Fruit fly (Drosophila melanogaster): ENCODE data around the gene CG13082.

Gene CG13082

dm6 chr2L:19489997-19490461 is 48.2 kb upstream of the CG13082 start, which contains the start of the genes CG10194 and CG18094 (continued):
- TF ChIP-seq croc (GFP tag; conservative IDR thresholded peaks at IDR 0.05) (no peak), Dip3 (GFP tag; optimal IDR thresholded peaks at IDR 0.05) (peak; percentile 10), kah (GFP tag; optimal IDR thresholded peaks at IDR 0.05) (peak; percentile 100), Elba2 (GFP tag; optimal IDR thresholded peaks at IDR 0.05) (no peak), wor (GFP tag; IDR thresholded peaks at IDR 0.05) (no peak), CG13296 (GFP tag; optimal IDR thresholded peaks at IDR 0.05) (peak; percentile 22), CG16813 (GFP tag; IDR thresholded peaks at IDR 0.05; ENCODE audit: partially characterized antibody) (peak; percentile 44; the same call in 2 of the 3 replicates), CG1233 (GFP tag; optimal IDR thresholded peaks at IDR 0.05) (no peak), CG4820 (GFP tag; optimal IDR thresholded peaks at IDR 0.05) (no peak), gfzf (GFP tag; optimal IDR thresholded peaks at IDR 0.05) (no peak), CG3995 (GFP tag; optimal IDR thresholded peaks at IDR 0.05) (no peak), CG4617 (GFP tag; optimal IDR thresholded peaks at IDR 0.05; ENCODE audit: borderline replicate concordance) (peak; percentile 22), ase (GFP tag; IDR thresholded peaks at IDR 0.05) (no peak), CG30020 (tag; optimal IDR thresholded peaks at IDR 0.05) (no peak), CG9876 (GFP tag; optimal IDR thresholded peaks at IDR 0.05) (no peak), tna (GFP tag; IDR thresholded peaks at IDR 0.05; ENCODE audit: partially characterized antibody) (0 out of 2 replicates have a peak, but pooled peaks have one; percentile 26), CG3281 (GFP tag; optimal IDR thresholded peaks at IDR 0.05) (peak; percentile 40), fd64A (GFP tag; optimal IDR thresholded peaks at IDR 0.05) (no peak), CG1529 (GFP tag; optimal IDR thresholded peaks at IDR 0.05) (no peak), Stat92E (GFP tag; optimal IDR thresholded peaks at IDR 0.05) (no peak), CG4424 (GFP tag; optimal IDR thresholded peaks at IDR 0.05) (peak; percentile 16), Poxn (GFP tag; IDR thresholded peaks at IDR 0.05) (no peak), CG10565 (GFP tag; optimal IDR thresholded peaks at IDR 0.05) (no peak), fu2 (GFP tag; optimal IDR thresholded peaks at IDR 0.05) (no peak), CG31365 (tag; optimal IDR thresholded peaks at IDR 0.05) (no peak), CG13424 (tag; optimal IDR thresholded peaks at IDR 0.05) (peak; percentile 29), CG17186 (GFP tag; optimal IDR thresholded peaks at IDR 0.05) (no peak), PHDP (tag; optimal IDR thresholded peaks at IDR 0.05) (no peak), CG5953 (GFP tag; IDR thresholded peaks at IDR 0.05) (no peak), CG9437 (GFP tag; optimal IDR thresholded peaks at IDR 0.05) (peak; percentile 28), Mes4 (GFP tag; optimal IDR thresholded peaks at IDR 0.05) (no peak), Meics (GFP tag; optimal IDR thresholded peaks at IDR 0.05) (no peak), pan (optimal IDR thresholded peaks at IDR 0.05) (no peak), pan (GFP tag; optimal IDR thresholded peaks at IDR 0.05 in 1 of 2, IDR thresholded peaks at IDR 0.05 in 1 of 2) (peak in 1 of 2 experiments; percentile 17), Adf1 (GFP tag; IDR thresholded peaks at IDR 0.05) (0 out of 2 replicates have a peak, but pooled peaks have one; percentile 18), lab (GFP tag; optimal IDR thresholded peaks at IDR 0.05) (no peak), slbo (GFP tag; IDR thresholded peaks at IDR 0.05) (peak; percentile 71), CG17359 (tag; optimal IDR thresholded peaks at IDR 0.05) (peak; percentile 9), disco-r (GFP tag; optimal IDR thresholded peaks at IDR 0.05) (no peak), CG10366 (GFP tag; IDR thresholded peaks at IDR 0.05) (no peak), nmo (GFP tag; optimal IDR thresholded peaks at IDR 0.05) (peak; percentile 47), pfk (GFP tag; optimal IDR thresholded peaks at IDR 0.05) (no peak), CG6254 (GFP tag; optimal IDR thresholded peaks at IDR 0.05) (no peak), mld (GFP tag; IDR thresholded peaks at IDR 0.05; ENCODE audit: partially characterized antibody) (no peak), NC2α (GFP tag; optimal IDR thresholded peaks at IDR 0.05) (no peak), H2.0 (GFP tag; IDR thresholded peaks at IDR 0.05) (no peak), ara (GFP tag; IDR thresholded peaks at IDR 0.05) (no peak), al (GFP tag; IDR thresholded peaks at IDR 0.05) (0 out of 2 replicates have a peak, but pooled peaks have one; percentile 23), Bteb2 (GFP tag; optimal IDR thresholded peaks at IDR 0.05) (peak; percentile 17), hth (optimal IDR thresholded peaks at IDR 0.05) (no peak), Hey (tag; optimal IDR thresholded peaks at IDR 0.05) (no peak)
